Worm (Caenorhabditis elegans): ENCODE measurements around the gene cyn-8.

The cyn-8 gene

ce11 chrX:8932387-8932786 lies 21.3 kb downstream of the cyn-8 start:
- TF ChIP-seq F13C5.2 (tag; optimal IDR thresholded peaks at IDR 0.05), result no peak
- no peak for TF ChIP-seq pes-1 (GFP tag; IDR thresholded peaks at IDR 0.05)
- TF ChIP-seq ets-7 (tag; optimal IDR thresholded peaks at IDR 0.05), result no peak
- TF ChIP-seq scrt-1 (GFP tag; IDR thresholded peaks at IDR 0.05), result no peak
- no peak for TF ChIP-seq hmg-4 (GFP tag; optimal IDR thresholded peaks at IDR 0.05)
- no peak for TF ChIP-seq ceh-13 (GFP tag; optimal IDR thresholded peaks at IDR 0.05)
- no peak for TF ChIP-seq sea-1 (GFP tag; conservative IDR thresholded peaks at IDR 0.05)
- TF ChIP-seq tra-4 (tag; optimal IDR thresholded peaks at IDR 0.05), result no peak
- TF ChIP-seq flt-1 (GFP tag; IDR thresholded peaks at IDR 0.05), result no peak
- TF ChIP-seq hmbx-1 (tag; optimal IDR thresholded peaks at IDR 0.05), result no peak
- no peak for TF ChIP-seq aly-1 (tag; optimal IDR thresholded peaks at IDR 0.05)
- no peak for TF ChIP-seq ama-1 (optimal IDR thresholded peaks at IDR 0.05)
- no peak for TF ChIP-seq hnd-1 (tag; optimal IDR thresholded peaks at IDR 0.05)
- no peak for TF ChIP-seq tbx-37 (GFP tag; conservative IDR thresholded peaks at IDR 0.05)
- TF ChIP-seq ceh-36 (tag; optimal IDR thresholded peaks at IDR 0.05), result no peak

ce11 chrX:8933508-8933907 lies 22.4 kb downstream of the cyn-8 start:
- TF ChIP-seq ceh-13 (GFP tag; optimal IDR thresholded peaks at IDR 0.05) (no peak), ets-7 (tag; optimal IDR thresholded peaks at IDR 0.05) (no peak), B0310.2 (tag; optimal IDR thresholded peaks at IDR 0.05) (no peak), aly-1 (tag; optimal IDR thresholded peaks at IDR 0.05) (no peak), ceh-36 (tag; optimal IDR thresholded peaks at IDR 0.05) (no peak)

- TF ChIP-seq B0310.2 (tag; optimal IDR thresholded peaks at IDR 0.05), result no peak
- no peak for TF ChIP-seq hmbx-1 (tag; optimal IDR thresholded peaks at IDR 0.05)
- no peak for TF ChIP-seq ceh-13 (GFP tag; optimal IDR thresholded peaks at IDR 0.05)
- no peak for TF ChIP-seq flt-1 (GFP tag; IDR thresholded peaks at IDR 0.05)
- no peak for TF ChIP-seq tbx-11 (GFP tag; IDR thresholded peaks at IDR 0.05)
- TF ChIP-seq pes-1 (GFP tag; IDR thresholded peaks at IDR 0.05), result no peak
- no peak for TF ChIP-seq ama-1 (optimal IDR thresholded peaks at IDR 0.05)
- no peak for TF ChIP-seq hnd-1 (tag; optimal IDR thresholded peaks at IDR 0.05)
- no peak for TF ChIP-seq ceh-36 (tag; optimal IDR thresholded peaks at IDR 0.05)
- TF ChIP-seq tra-4 (tag; optimal IDR thresholded peaks at IDR 0.05), result no peak
- no peak for TF ChIP-seq hmg-4 (GFP tag; optimal IDR thresholded peaks at IDR 0.05)
- no peak for TF ChIP-seq aly-1 (tag; optimal IDR thresholded peaks at IDR 0.05)
- TF ChIP-seq sea-1 (GFP tag; conservative IDR thresholded peaks at IDR 0.05), result no peak
- no peak for TF ChIP-seq scrt-1 (GFP tag; IDR thresholded peaks at IDR 0.05)
- TF ChIP-seq F13C5.2 (tag; optimal IDR thresholded peaks at IDR 0.05), result no peak
Measured at ce11 chrX:8934246-8934645, 23.2 kb downstream of the cyn-8 start.

- no peak for TF ChIP-seq hnd-1 (tag; optimal IDR thresholded peaks at IDR 0.05)
- no peak for TF ChIP-seq hmg-4 (GFP tag; optimal IDR thresholded peaks at IDR 0.05)
- TF ChIP-seq ets-7 (tag; optimal IDR thresholded peaks at IDR 0.05), result no peak
- TF ChIP-seq tra-4 (tag; optimal IDR thresholded peaks at IDR 0.05), result no peak
- no peak for TF ChIP-seq aly-1 (tag; optimal IDR thresholded peaks at IDR 0.05)
- TF ChIP-seq ama-1 (optimal IDR thresholded peaks at IDR 0.05), result no peak
- TF ChIP-seq hmbx-1 (tag; optimal IDR thresholded peaks at IDR 0.05), result no peak
- TF ChIP-seq B0310.2 (tag; optimal IDR thresholded peaks at IDR 0.05), result no peak
- TF ChIP-seq ceh-36 (tag; optimal IDR thresholded peaks at IDR 0.05), result no peak
- TF ChIP-seq F13C5.2 (tag; optimal IDR thresholded peaks at IDR 0.05), result no peak
Measured at ce11 chrX:8934988-8935387, 23.9 kb downstream of the cyn-8 start.

- TF ChIP-seq ets-7 (tag; optimal IDR thresholded peaks at IDR 0.05), result no peak
- no peak for TF ChIP-seq scrt-1 (GFP tag; IDR thresholded peaks at IDR 0.05)
- no peak for TF ChIP-seq tra-4 (tag; optimal IDR thresholded peaks at IDR 0.05)
- TF ChIP-seq pes-1 (GFP tag; IDR thresholded peaks at IDR 0.05), result no peak
- TF ChIP-seq sea-1 (GFP tag; conservative IDR thresholded peaks at IDR 0.05), result no peak
- TF ChIP-seq ceh-36 (tag; optimal IDR thresholded peaks at IDR 0.05), result no peak
- TF ChIP-seq F13C5.2 (tag; optimal IDR thresholded peaks at IDR 0.05), result no peak
- no peak for TF ChIP-seq hnd-1 (tag; optimal IDR thresholded peaks at IDR 0.05)
- no peak for TF ChIP-seq ceh-13 (GFP tag; optimal IDR thresholded peaks at IDR 0.05)
- no peak for TF ChIP-seq tbx-11 (GFP tag; IDR thresholded peaks at IDR 0.05)
- TF ChIP-seq tbx-37 (GFP tag; conservative IDR thresholded peaks at IDR 0.05), result no peak
- no peak for TF ChIP-seq B0310.2 (tag; optimal IDR thresholded peaks at IDR 0.05)
Measured at ce11 chrX:8939389-8939788, 28.3 kb downstream of the cyn-8 start.

- TF ChIP-seq aly-1 (tag; optimal IDR thresholded peaks at IDR 0.05), result no peak
- no peak for TF ChIP-seq ceh-13 (GFP tag; optimal IDR thresholded peaks at IDR 0.05)
- TF ChIP-seq hmg-4 (GFP tag; optimal IDR thresholded peaks at IDR 0.05), result no peak
- no peak for TF ChIP-seq ceh-36 (tag; optimal IDR thresholded peaks at IDR 0.05)
Measured at ce11 chrX:8940059-8940458, 29.0 kb downstream of the cyn-8 start, which contains the start of gene dylt-2. Gene dylt-2 (minus strand): TSS chrX:8940159.

- TF ChIP-seq tbx-11 (GFP tag; IDR thresholded peaks at IDR 0.05) (peak; percentile 86), ceh-13 (GFP tag; optimal IDR thresholded peaks at IDR 0.05) (no peak), scrt-1 (GFP tag; IDR thresholded peaks at IDR 0.05) (peak; percentile 78), hmg-4 (GFP tag; optimal IDR thresholded peaks at IDR 0.05) (peak; percentile 37), hnd-1 (tag; optimal IDR thresholded peaks at IDR 0.05) (peak; percentile 15), ceh-36 (tag; optimal IDR thresholded peaks at IDR 0.05) (peak; percentile 34), pes-1 (GFP tag; IDR thresholded peaks at IDR 0.05) (peak; percentile 87), aly-1 (tag; optimal IDR thresholded peaks at IDR 0.05) (no peak), sea-1 (GFP tag; conservative IDR thresholded peaks at IDR 0.05) (0 out of 2 replicates have a peak, but pooled peaks have one; percentile 9), tbx-37 (GFP tag; conservative IDR thresholded peaks at IDR 0.05) (peak; percentile 68; the same call in 1 of the 2 replicates), flt-1 (GFP tag; IDR thresholded peaks at IDR 0.05) (peak; percentile 65; the same call in 1 of the 2 replicates), ama-1 (optimal IDR thresholded peaks at IDR 0.05) (no peak)
Measured at ce11 chrX:8944078-8944477, 33.0 kb downstream of the cyn-8 start.

ce11 chrX:8945011-8945410 lies 33.9 kb downstream of the cyn-8 start:
- TF ChIP-seq hnd-1 (tag; optimal IDR thresholded peaks at IDR 0.05), result no peak
- no peak for TF ChIP-seq tbx-11 (GFP tag; IDR thresholded peaks at IDR 0.05)
- TF ChIP-seq ceh-36 (tag; optimal IDR thresholded peaks at IDR 0.05), result no peak
- TF ChIP-seq tbx-37 (GFP tag; conservative IDR thresholded peaks at IDR 0.05), result no peak
- TF ChIP-seq aly-1 (tag; optimal IDR thresholded peaks at IDR 0.05), result no peak
- TF ChIP-seq hmbx-1 (tag; optimal IDR thresholded peaks at IDR 0.05), result no peak
- TF ChIP-seq hmg-4 (GFP tag; optimal IDR thresholded peaks at IDR 0.05), result no peak
- no peak for TF ChIP-seq ama-1 (optimal IDR thresholded peaks at IDR 0.05)
- TF ChIP-seq B0310.2 (tag; optimal IDR thresholded peaks at IDR 0.05), result no peak
- no peak for TF ChIP-seq sea-1 (GFP tag; conservative IDR thresholded peaks at IDR 0.05)
- TF ChIP-seq scrt-1 (GFP tag; IDR thresholded peaks at IDR 0.05), result no peak
- no peak for TF ChIP-seq F13C5.2 (tag; optimal IDR thresholded peaks at IDR 0.05)
- no peak for TF ChIP-seq ceh-13 (GFP tag; optimal IDR thresholded peaks at IDR 0.05)
- no peak for TF ChIP-seq tra-4 (tag; optimal IDR thresholded peaks at IDR 0.05)
